Fruit fly (Drosophila melanogaster) whole organism, embryonic: ENCODE data around the gene CG32544.
A peak's percentile ranks its signal among the peaks of the same experiment; 100 is the strongest.

ENCODE experiments used
- Abd-B ChIP-seq: fragments of 200-800 bp; sonication (Bioruptor generic); optimal IDR thresholded peaks from 2 replicates; lab custom pipeline; 2018; ENCODE audit warnings: missing biosample characterization, mild to moderate bottlenecking, missing genetic modification characterization, moderate library complexity
- Awh ChIP-seq: fragments of 200-800 bp; sonication (Bioruptor generic); IDR thresholded peaks from 2 replicates; pipeline ENCODE4, ENCODE4 v1.3.6; 2022; ENCODE audit warnings: missing biosample characterization, missing genetic modification characterization
- BEAF-32 ChIP-seq: fragments of 200-800 bp; sonication (Bioruptor generic); optimal IDR thresholded peaks from 3 replicates; lab custom pipeline; 2017; ENCODE audit warnings: missing biosample characterization, missing genetic modification characterization, mild to moderate bottlenecking, moderate library complexity, missing genetic modification reagents
- CG10431 ChIP-seq: fragments of 200-800 bp; sonication (Bioruptor generic); optimal IDR thresholded peaks from 3 replicates; lab custom pipeline; 2018; ENCODE audit warnings: missing biosample characterization, mild to moderate bottlenecking, missing genetic modification characterization
- CG11504 ChIP-seq: fragments of 200-800 bp; sonication (Bioruptor generic); optimal IDR thresholded peaks from 3 replicates; lab custom pipeline; 2019; ENCODE audit warnings: missing biosample characterization, mild to moderate bottlenecking, missing genetic modification characterization, moderate library complexity
- CG1233 ChIP-seq: fragments of 200-800 bp; sonication (Bioruptor generic); optimal IDR thresholded peaks from 4 replicates; lab custom pipeline; 2018; ENCODE audit warnings: missing biosample characterization, mild to moderate bottlenecking, missing genetic modification characterization
- CG15514 ChIP-seq: fragments of 200-800 bp; sonication (Bioruptor generic); optimal IDR thresholded peaks from 3 replicates; lab custom pipeline; 2017; ENCODE audit warnings: missing biosample characterization, missing genetic modification characterization, mild to moderate bottlenecking, moderate library complexity, missing genetic modification reagents
- CG18764 ChIP-seq: fragments of 200-800 bp; sonication (Bioruptor generic); optimal IDR thresholded peaks from 3 replicates; lab custom pipeline; 2016; ENCODE audit warnings: missing biosample characterization, missing genetic modification characterization
- CG2120 ChIP-seq: fragments of 200-800 bp; sonication (Bioruptor generic); optimal IDR thresholded peaks from 3 replicates; lab custom pipeline; 2016; ENCODE audit warnings: missing biosample characterization, missing genetic modification characterization
- CG2889 ChIP-seq: fragments of 200-800 bp; sonication (Bioruptor generic); IDR thresholded peaks from 3 replicates; pipeline ENCODE4 v1.3.6; 2022; ENCODE audit warnings: missing biosample characterization, missing genetic modification characterization
- CG3163 ChIP-seq: fragments of 200-800 bp; sonication (Bioruptor generic); optimal IDR thresholded peaks from 3 replicates; lab custom pipeline; 2016; ENCODE audit warnings: missing biosample characterization, missing genetic modification characterization
- CG34224 ChIP-seq: fragments of 200-800 bp; sonication (Bioruptor generic); IDR thresholded peaks from 3 replicates; pipeline ENCODE4 v1.3.6; 2022; ENCODE audit warnings: missing biosample characterization, missing genetic modification characterization; ENCODE audit not compliant: partially characterized antibody
- CG6683 ChIP-seq: fragments of 200-800 bp; sonication (Bioruptor generic); optimal IDR thresholded peaks from 2 replicates; lab custom pipeline; 2017; ENCODE audit warnings: missing biosample characterization, mild to moderate bottlenecking, missing genetic modification characterization, missing genetic modification reagents
- CG8765 ChIP-seq: fragments of 200-800 bp; sonication (Bioruptor generic); IDR thresholded peaks from 2 replicates; pipeline ENCODE4 v1.3.6; 2022; ENCODE audit warnings: missing biosample characterization, missing genetic modification characterization
- CG9797 ChIP-seq: fragments of 200-800 bp; sonication (Bioruptor generic); optimal IDR thresholded peaks from 3 replicates; lab custom pipeline; 2018; ENCODE audit warnings: missing biosample characterization, mild to moderate bottlenecking, missing genetic modification characterization
- CG9817 ChIP-seq: fragments of 200-800 bp; sonication (Bioruptor generic); optimal IDR thresholded peaks from 2 replicates; lab custom pipeline; 2018; ENCODE audit warnings: missing biosample characterization, mild to moderate bottlenecking, missing genetic modification characterization, moderate library complexity
- CHES-1-like ChIP-seq: fragments of 200-800 bp; sonication (Bioruptor generic); optimal IDR thresholded peaks from 2 replicates; lab custom pipeline; 2016; ENCODE audit warnings: missing biosample characterization, missing genetic modification characterization
- Dbx ChIP-seq: fragments of 200-800 bp; sonication (Bioruptor generic); IDR thresholded peaks from 3 replicates; pipeline ENCODE4 v1.3.6; 2022; ENCODE audit warnings: missing biosample characterization, missing genetic modification characterization
- Dek ChIP-seq: fragments of 200-800 bp; sonication (Bioruptor generic); optimal IDR thresholded peaks from 3 replicates; lab custom pipeline; 2019; ENCODE audit warnings: missing biosample characterization, mild to moderate bottlenecking, missing genetic modification characterization, moderate library complexity
- Dfd ChIP-seq, 2 experiments: fragments of >200 bp; optimal IDR thresholded peaks; 2 replicates each; lab custom pipeline; 2017; ENCODE audit warnings: missing biosample characterization in 2 of 2, missing genetic modification characterization in 2 of 2
- Eip74EF ChIP-seq, 2 experiments: fragments of 200-800 bp in 1 of 2; fragments of >200 bp in 1 of 2; sonication (Bioruptor generic) in 1 of 2; optimal IDR thresholded peaks; 2 replicates each; lab custom pipeline; 2017 to 2019; ENCODE audit warnings: missing biosample characterization in 2 of 2, missing genetic modification characterization in 2 of 2, mild to moderate bottlenecking in 1 of 2, moderate library complexity in 1 of 2
- Hr39 ChIP-seq: fragments of >200 bp; optimal IDR thresholded peaks from 2 replicates; lab custom pipeline; 2017
- Six4 ChIP-seq: fragments of 200-800 bp; sonication (Bioruptor generic); optimal IDR thresholded peaks from 2 replicates; lab custom pipeline; 2016; ENCODE audit warnings: missing biosample characterization, missing genetic modification characterization
- Sox102F ChIP-seq: fragments of 200-800 bp; sonication (Bioruptor generic); optimal IDR thresholded peaks from 2 replicates; lab custom pipeline; 2018; ENCODE audit warnings: missing biosample characterization, mild to moderate bottlenecking, missing genetic modification characterization, moderate library complexity
- Xbp1 ChIP-seq: fragments of 200-800 bp; sonication (Bioruptor generic); optimal IDR thresholded peaks from 3 replicates; lab custom pipeline; 2016; ENCODE audit warnings: missing biosample characterization, mild to moderate bottlenecking, missing genetic modification characterization
- abd-A ChIP-seq: fragments of 200-800 bp; sonication (Bioruptor generic); optimal IDR thresholded peaks from 3 replicates; lab custom pipeline; 2019; ENCODE audit warnings: missing biosample characterization, mild to moderate bottlenecking, missing genetic modification characterization, moderate library complexity
- ac ChIP-seq: fragments of 200-800 bp; sonication (Bioruptor generic); optimal IDR thresholded peaks from 3 replicates; lab custom pipeline; 2017; ENCODE audit warnings: missing biosample characterization, mild to moderate bottlenecking, missing genetic modification characterization
- ap ChIP-seq: fragments of 200-800 bp; sonication (Bioruptor generic); IDR thresholded peaks from 2 replicates; pipeline ENCODE4 v1.3.6; 2022; ENCODE audit warnings: missing biosample characterization, missing genetic modification characterization
- bbx ChIP-seq: fragments of 200-800 bp; sonication (Bioruptor generic); IDR thresholded peaks from 2 replicates; pipeline ENCODE4 v1.3.6; 2022; ENCODE audit warnings: missing biosample characterization, missing genetic modification characterization; ENCODE audit not compliant: partially characterized antibody
- cad ChIP-seq: fragments of >200 bp; optimal IDR thresholded peaks from 2 replicates; lab custom pipeline; 2017; ENCODE audit warnings: missing biosample characterization, missing genetic modification characterization
- cato ChIP-seq: fragments of 200-800 bp; sonication (Bioruptor generic); optimal IDR thresholded peaks from 2 replicates; lab custom pipeline; 2016; ENCODE audit warnings: missing biosample characterization, missing genetic modification characterization, borderline replicate concordance
- caup ChIP-seq: fragments of 200-800 bp; sonication (Bioruptor generic); optimal IDR thresholded peaks from 3 replicates; lab custom pipeline; 2017; ENCODE audit warnings: missing biosample characterization, mild to moderate bottlenecking, missing genetic modification characterization, moderate library complexity; ENCODE audit not compliant: severe bottlenecking
- cwo ChIP-seq: fragments of 200-800 bp; sonication (Bioruptor generic); optimal IDR thresholded peaks from 3 replicates; lab custom pipeline; 2017; ENCODE audit warnings: missing biosample characterization, missing genetic modification characterization, mild to moderate bottlenecking, moderate library complexity, missing genetic modification reagents
- dati ChIP-seq: fragments of 200-800 bp; sonication (Bioruptor generic); IDR thresholded peaks from 2 replicates; pipeline ENCODE4 v1.3.6; 2022; ENCODE audit warnings: missing biosample characterization, missing genetic modification characterization
- ewg ChIP-seq: fragments of 200-800 bp; sonication (Bioruptor generic); optimal IDR thresholded peaks from 3 replicates; lab custom pipeline; 2017; ENCODE audit warnings: mild to moderate bottlenecking, missing biosample characterization, missing genetic modification reagents, missing genetic modification characterization
- eyg ChIP-seq: fragments of 200-800 bp; sonication (Bioruptor generic); optimal IDR thresholded peaks from 3 replicates; lab custom pipeline; 2016; ENCODE audit warnings: missing biosample characterization, missing genetic modification characterization
- gce ChIP-seq: fragments of 200-800 bp; sonication (Bioruptor generic); IDR thresholded peaks from 3 replicates; pipeline ENCODE4 v1.3.6; 2022; ENCODE audit warnings: missing biosample characterization, missing genetic modification characterization
- h ChIP-seq: fragments of >200 bp; optimal IDR thresholded peaks from 2 replicates; lab custom pipeline; 2017
- kay ChIP-seq: fragments of 200-800 bp; sonication (Bioruptor generic); optimal IDR thresholded peaks from 2 replicates; lab custom pipeline; 2016; ENCODE audit warnings: missing biosample characterization, missing genetic modification characterization
- ken ChIP-seq: fragments of 200-800 bp; sonication (Bioruptor generic); IDR thresholded peaks from 3 replicates; pipeline ENCODE4 v1.3.6; 2022; ENCODE audit warnings: missing biosample characterization, missing genetic modification characterization
- kni ChIP-seq: fragments of 200-800 bp; sonication (Bioruptor generic); optimal IDR thresholded peaks from 3 replicates; lab custom pipeline; 2017; ENCODE audit warnings: mild to moderate bottlenecking, missing biosample characterization, missing genetic modification reagents, missing genetic modification characterization
- lov ChIP-seq, 2 experiments: fragments of 200-800 bp in 1 of 2; fragments of >200 bp in 1 of 2; sonication (Bioruptor generic) in 1 of 2; IDR thresholded peaks in 1 of 2; optimal IDR thresholded peaks in 1 of 2; 2 replicates in 1 of 2; 3 replicates in 1 of 2; pipeline versions ENCODE4 v1.3.6 to Lab custom; 2017 to 2022; ENCODE audit warnings: missing biosample characterization in 1 of 2, missing genetic modification characterization in 1 of 2
- maf-S ChIP-seq: fragments of 200-800 bp; sonication (Bioruptor generic); optimal IDR thresholded peaks from 2 replicates; lab custom pipeline; 2016; ENCODE audit warnings: missing biosample characterization, missing genetic modification characterization
- nau ChIP-seq: fragments of 200-800 bp; sonication (Bioruptor generic); optimal IDR thresholded peaks from 3 replicates; lab custom pipeline; 2017; ENCODE audit warnings: missing biosample characterization, mild to moderate bottlenecking, missing genetic modification characterization, missing genetic modification reagents
- pros ChIP-seq: fragments of 200-800 bp; sonication (Bioruptor generic); optimal IDR thresholded peaks from 3 replicates; lab custom pipeline; 2019; ENCODE audit warnings: missing biosample characterization, mild to moderate bottlenecking, missing genetic modification characterization, moderate library complexity
- toy ChIP-seq: fragments of 200-800 bp; sonication (Bioruptor generic); IDR thresholded peaks from 2 replicates; pipeline ENCODE4 v1.3.6; 2022; ENCODE audit warnings: missing biosample characterization, missing genetic modification characterization
- ttk ChIP-seq: fragments of 200-800 bp; sonication (Bioruptor generic); IDR thresholded peaks from 2 replicates; pipeline ENCODE4 v2.1.2; 2022; ENCODE audit warnings: missing biosample characterization, missing genetic modification characterization
- twi ChIP-seq: fragments of 200-800 bp; optimal IDR thresholded peaks from 2 replicates; lab custom pipeline; 2019; ENCODE audit warnings: missing biosample characterization, mild to moderate bottlenecking, missing genetic modification characterization, moderate library complexity
- wor ChIP-seq: fragments of 200-800 bp; sonication (Bioruptor generic); IDR thresholded peaks from 2 replicates; pipeline ENCODE4 v1.3.6; 2022; ENCODE audit warnings: missing biosample characterization, missing genetic modification characterization

CG32544 gene

DNA sequence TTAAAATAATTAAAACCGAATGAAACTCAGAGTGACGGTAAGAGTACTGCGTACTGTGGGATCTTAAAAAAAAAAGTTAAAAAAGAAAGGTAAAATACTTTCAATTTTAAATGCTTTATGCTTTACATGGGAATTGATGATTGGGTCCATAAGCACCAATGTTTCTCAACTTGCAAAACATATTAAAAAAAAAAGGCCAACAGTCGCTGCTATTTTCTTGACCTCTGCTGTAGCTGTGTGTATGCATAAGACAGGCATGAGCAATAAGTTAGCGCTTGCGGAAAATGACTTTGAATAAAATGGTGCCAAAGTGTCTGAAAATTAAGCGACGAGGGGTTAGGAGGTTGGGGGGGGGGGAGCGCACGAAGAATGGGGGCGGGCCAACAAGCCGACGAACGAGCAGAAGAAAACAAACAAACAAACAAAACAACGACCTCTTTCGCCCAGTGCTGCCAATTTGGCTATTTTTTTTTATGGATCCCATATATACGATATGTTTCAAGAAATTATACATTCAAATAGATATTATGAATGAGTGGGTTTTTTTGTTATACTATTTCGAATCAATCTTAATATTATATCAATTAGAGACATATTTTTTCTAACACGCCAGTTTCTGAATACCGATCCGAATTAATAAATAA lies 9.5 kb downstream of the CG32544 start (continued):
- TF ChIP-seq CG8765 (GFP tag; lab: Robert Waterston, UW) (no peak), ewg (GFP tag; lab: Kevin White, UChicago) (peak; percentile 16), nau (GFP tag; lab: Kevin White, UChicago) (no peak), CG1233 (GFP tag; lab: Kevin White, UChicago) (peak; percentile 33), Six4 (GFP tag; lab: Kevin White, UChicago) (peak; percentile 27), gce (GFP tag; lab: Robert Waterston, UW) (no peak; the same call in 2 of the 3 replicates), bbx (no peak), CG2120 (no peak), CG9817 (peak; percentile 25), CHES-1-like (GFP tag; lab: Kevin White, UChicago) (no peak), ac (no peak), CG9797 (no peak), CG34224 (GFP tag; lab: Robert Waterston, UW) (no peak), wor (GFP tag; lab: Robert Waterston, UW) (no peak), caup (peak; percentile 40), lov (optimal IDR thresholded peaks at IDR 0.05; lab: Kevin White, UChicago) (no peak), lov (GFP tag; IDR thresholded peaks at IDR 0.05; lab: Robert Waterston, UW) (no peak), h (lab: Kevin White, UChicago) (no peak), maf-S (GFP tag; lab: Kevin White, UChicago) (no peak), Abd-B (no peak), cato (GFP tag; lab: Kevin White, UChicago) (no peak), Awh (GFP tag; lab: Robert Waterston, UW) (peak; percentile 49; the same call in 1 of the 2 replicates), pros (GFP tag; lab: Kevin White, UChicago) (no peak), Sox102F (GFP tag; lab: Kevin White, UChicago) (peak; percentile 57), CG11504 (tag; lab: Kevin White, UChicago) (no peak), BEAF-32 (GFP tag; lab: Kevin White, UChicago) (no peak), eyg (GFP tag; lab: Kevin White, UChicago) (no peak), ttk (GFP tag; lab: Robert Waterston, UW) (peak; percentile 44; the same call in 1 of the 2 replicates), kay (peak; percentile 47), CG15514 (no peak), abd-A (tag; lab: Kevin White, UChicago) (no peak), Xbp1 (GFP tag; lab: Kevin White, UChicago) (peak; percentile 55), toy (GFP tag; lab: Robert Waterston, UW) (no peak), ken (GFP tag; lab: Robert Waterston, UW) (peak; percentile 55; the same call in 1 of the 3 replicates), CG6683 (GFP tag; lab: Kevin White, UChicago) (no peak), dati (GFP tag; lab: Robert Waterston, UW) (no peak), cad (GFP tag; lab: Kevin White, UChicago) (no peak), Dek (tag; lab: Kevin White, UChicago) (peak; percentile 33), cwo (peak; percentile 15), twi (tag; lab: Kevin White, UChicago) (no peak), Dfd (GFP tag; optimal IDR thresholded peaks at IDR 0.05; lab: Kevin White, UChicago) (no peak), CG2889 (no peak), Dbx (GFP tag; lab: Robert Waterston, UW) (no peak), CG3163 (no peak), kni (GFP tag; lab: Kevin White, UChicago) (no peak), Eip74EF (GFP tag; optimal IDR thresholded peaks at IDR 0.05; lab: Kevin White, UChicago) (peak in 1 of 2 experiments; percentile 35), CG10431 (no peak), Hr39 (no peak), CG18764 (GFP tag; lab: Kevin White, UChicago) (peak; percentile 50), ap (peak; percentile 42; the same call in 1 of the 2 replicates)
